Worm (Caenorhabditis elegans) whole organism, L1 larva: ENCODE measurements around the gene erd-2.1.

ENCODE experiments used
- C16A3.4 ChIP-seq: fragments of 150-350 bp; optimal IDR thresholded peaks from 2 replicates; lab custom pipeline; 2014; ENCODE audit warnings: missing biosample characterization, missing genetic modification characterization
- C34B4.2 ChIP-seq: sonication (generic microtip); optimal IDR thresholded peaks from 2 replicates; lab custom pipeline; 2017; ENCODE audit warnings: mild to moderate bottlenecking, missing genetic modification characterization, missing compliant biosample characterization
- Y116A8C.19 ChIP-seq: sonication (generic microtip); optimal IDR thresholded peaks from 2 replicates; lab custom pipeline; 2016; ENCODE audit warnings: missing compliant biosample characterization, missing genetic modification characterization, borderline replicate concordance
- blmp-1 ChIP-seq: fragments of 150-350 bp; optimal IDR thresholded peaks from 2 replicates; lab custom pipeline; 2014; ENCODE audit warnings: missing biosample characterization, missing genetic modification characterization
- ceh-63 ChIP-seq: fragments of 200-800 bp; sonication (Bioruptor generic); optimal IDR thresholded peaks from 2 replicates; lab custom pipeline; 2018; ENCODE audit warnings: mild to moderate bottlenecking, missing genetic modification characterization, missing compliant biosample characterization
- ceh-8 ChIP-seq: fragments of 200-800 bp; sonication (Bioruptor generic); optimal IDR thresholded peaks from 2 replicates; lab custom pipeline; 2018; ENCODE audit warnings: mild to moderate bottlenecking, missing genetic modification characterization, moderate library complexity, missing compliant biosample characterization
- ceh-82 ChIP-seq, 3 experiments: fragments of 150-350 bp in 1 of 3; sonication (generic microtip) in 2 of 3; optimal IDR thresholded peaks; 2 replicates each; lab custom pipeline; 2014 to 2017; ENCODE audit warnings: missing biosample characterization in 3 of 3, missing genetic modification characterization in 3 of 3
- ceh-88 ChIP-seq: fragments of 200-800 bp; sonication (Bioruptor generic); IDR thresholded peaks from 2 replicates; pipeline ENCODE4 v1.3.6; 2022; ENCODE audit warnings: missing genetic modification characterization, missing compliant biosample characterization
- ceh-90 ChIP-seq: sonication (generic microtip); optimal IDR thresholded peaks from 2 replicates; lab custom pipeline; 2016; ENCODE audit warnings: missing genetic modification characterization, missing compliant biosample characterization
- dsc-1 ChIP-seq: sonication (generic microtip); optimal IDR thresholded peaks from 2 replicates; lab custom pipeline; 2016; ENCODE audit warnings: mild to moderate bottlenecking, missing genetic modification characterization, missing compliant biosample characterization
- efl-1 ChIP-seq, 4 experiments: fragments of 150-350 bp; optimal IDR thresholded peaks in 3 of 4; peaks in 1 of 4; 1 replicate in 1 of 4; 2 replicates in 3 of 4; lab custom pipeline; 2014; ENCODE audit warnings: missing biosample characterization in 2 of 4, missing genetic modification characterization in 2 of 4, missing genetic modification reagents in 2 of 4
- elt-3 ChIP-seq, 6 experiments: fragments of 150-350 bp in 1 of 6; sonication (generic microtip); optimal IDR thresholded peaks; 2 replicates each; lab custom pipeline; 2017 to 2018; ENCODE audit warnings: missing biosample characterization in 6 of 6, missing genetic modification characterization in 6 of 6, inconsistent platforms in 1 of 6
- ets-5 ChIP-seq: fragments of 200-800 bp; sonication (Bioruptor generic); IDR thresholded peaks from 2 replicates; pipeline ENCODE4 v1.3.6; 2022; ENCODE audit warnings: missing genetic modification characterization, missing compliant biosample characterization
- fkh-10 ChIP-seq: sonication (generic microtip); optimal IDR thresholded peaks from 2 replicates; lab custom pipeline; 2017; ENCODE audit warnings: missing biosample characterization, missing genetic modification reagents, missing genetic modification characterization
- fkh-4 ChIP-seq: sonication (generic microtip); optimal IDR thresholded peaks from 2 replicates; lab custom pipeline; 2016; ENCODE audit warnings: missing compliant biosample characterization, missing genetic modification characterization, borderline replicate concordance
- grh-1 ChIP-seq: fragments of 200-800 bp; sonication (Bioruptor generic); IDR thresholded peaks from 2 replicates; pipeline ENCODE4 v1.3.6; 2022; ENCODE audit warnings: missing genetic modification reagents, missing genetic modification characterization, missing compliant biosample characterization
- hlh-17 ChIP-seq: fragments of 200-800 bp; sonication (Bioruptor generic); optimal IDR thresholded peaks from 2 replicates; lab custom pipeline; 2018; ENCODE audit warnings: missing genetic modification characterization, mild to moderate bottlenecking, missing compliant biosample characterization, moderate library complexity, borderline replicate concordance
- hlh-4 ChIP-seq: sonication (generic microtip); optimal IDR thresholded peaks from 2 replicates; lab custom pipeline; 2016; ENCODE audit warnings: mild to moderate bottlenecking, missing genetic modification characterization, missing compliant biosample characterization
- hpl-2 ChIP-seq: fragments of 150-350 bp; optimal IDR thresholded peaks from 2 replicates; lab custom pipeline; 2014; ENCODE audit warnings: missing biosample characterization, missing genetic modification reagents, missing genetic modification characterization
- irx-1 ChIP-seq: sonication (generic microtip); optimal IDR thresholded peaks from 2 replicates; lab custom pipeline; 2016; ENCODE audit warnings: missing genetic modification characterization, missing compliant biosample characterization
- isw-1 ChIP-seq: fragments of 200-800 bp; sonication (Bioruptor generic); IDR thresholded peaks from 2 replicates; pipeline ENCODE4 v1.3.6; 2022; ENCODE audit warnings: missing genetic modification characterization, missing compliant biosample characterization
- jun-1 ChIP-seq: fragments of 150-350 bp; optimal IDR thresholded peaks from 2 replicates; lab custom pipeline; 2014; ENCODE audit warnings: missing biosample characterization, missing genetic modification reagents, missing genetic modification characterization
- lin-14 ChIP-seq: fragments of 200-800 bp; sonication (Bioruptor generic); optimal IDR thresholded peaks from 2 replicates; lab custom pipeline; 2018; ENCODE audit warnings: mild to moderate bottlenecking, missing genetic modification characterization, moderate library complexity, missing compliant biosample characterization
- lin-35 ChIP-seq, 2 experiments: fragments of 150-350 bp; optimal IDR thresholded peaks; 2 replicates each; lab custom pipeline; 2014; ENCODE audit warnings: missing biosample characterization in 2 of 2, missing genetic modification characterization in 2 of 2, missing genetic modification reagents in 2 of 2
- mab-9 ChIP-seq: fragments of 200-800 bp; sonication (Bioruptor generic); IDR thresholded peaks from 2 replicates; pipeline ENCODE4 v1.3.6; 2022; ENCODE audit warnings: missing genetic modification reagents, missing genetic modification characterization, missing compliant biosample characterization
- mef-2 ChIP-seq: fragments of 150-350 bp; optimal IDR thresholded peaks from 2 replicates; lab custom pipeline; 2014; ENCODE audit warnings: missing biosample characterization, missing genetic modification characterization
- mep-1 ChIP-seq: fragments of 150-350 bp; optimal IDR thresholded peaks from 2 replicates; lab custom pipeline; 2014; ENCODE audit warnings: missing biosample characterization, missing genetic modification characterization
- nhr-12 ChIP-seq: sonication (generic microtip); optimal IDR thresholded peaks from 2 replicates; lab custom pipeline; 2017; ENCODE audit warnings: missing biosample characterization, missing genetic modification characterization
- nhr-47 ChIP-seq: sonication (generic microtip); optimal IDR thresholded peaks from 2 replicates; lab custom pipeline; 2016; ENCODE audit warnings: mild to moderate bottlenecking, missing genetic modification characterization, moderate library complexity, missing compliant biosample characterization
- nhr-76 ChIP-seq: sonication (generic microtip); optimal IDR thresholded peaks from 2 replicates; lab custom pipeline; 2017; ENCODE audit warnings: missing biosample characterization, missing genetic modification characterization
- nhr-77 ChIP-seq: fragments of 150-350 bp; optimal IDR thresholded peaks from 2 replicates; lab custom pipeline; 2014; ENCODE audit warnings: missing biosample characterization, missing genetic modification characterization
- nhr-85 ChIP-seq: sonication (generic microtip); peaks from one replicate; lab custom pipeline; 2016; ENCODE audit warnings: missing genetic modification characterization, inconsistent platforms, missing compliant biosample characterization
- pag-3 ChIP-seq: sonication (generic microtip); optimal IDR thresholded peaks from 2 replicates; lab custom pipeline; 2017; ENCODE audit warnings: missing genetic modification characterization, mild to moderate bottlenecking, missing compliant biosample characterization, antibody characterized with exemption, borderline replicate concordance; ENCODE audit not compliant: insufficient read depth
- pax-3 ChIP-seq: fragments of 200-800 bp; sonication (Bioruptor generic); optimal IDR thresholded peaks from 2 replicates; lab custom pipeline; 2018; ENCODE audit warnings: mild to moderate bottlenecking, missing genetic modification characterization, moderate library complexity, missing compliant biosample characterization
- rnt-1 ChIP-seq: sonication (generic microtip); optimal IDR thresholded peaks from 2 replicates; lab custom pipeline; 2016; ENCODE audit warnings: mild to moderate bottlenecking, missing genetic modification characterization, moderate library complexity, missing compliant biosample characterization
- snpc-4 ChIP-seq: fragments of 150-350 bp; optimal IDR thresholded peaks from 2 replicates; lab custom pipeline; 2014; ENCODE audit warnings: missing biosample characterization, missing genetic modification characterization
- sox-4 ChIP-seq: sonication (generic microtip); optimal IDR thresholded peaks from 2 replicates; lab custom pipeline; 2016; ENCODE audit warnings: missing genetic modification characterization, missing compliant biosample characterization
- sptf-1 ChIP-seq: fragments of 150-350 bp; optimal IDR thresholded peaks from 2 replicates; lab custom pipeline; 2014; ENCODE audit warnings: missing biosample characterization, missing genetic modification characterization
- sup-37 ChIP-seq: fragments of 200-800 bp; sonication (Bioruptor generic); optimal IDR thresholded peaks from 2 replicates; lab custom pipeline; 2018; ENCODE audit warnings: mild to moderate bottlenecking, missing genetic modification characterization, missing compliant biosample characterization
- swsn-7 ChIP-seq: sonication (generic microtip); optimal IDR thresholded peaks from 2 replicates; lab custom pipeline; 2016; ENCODE audit warnings: missing genetic modification characterization, missing compliant biosample characterization
- unc-62 ChIP-seq: fragments of 150-350 bp; optimal IDR thresholded peaks from 2 replicates; lab custom pipeline; 2014; ENCODE audit warnings: missing biosample characterization, missing genetic modification reagents, missing genetic modification characterization
- unc-86 ChIP-seq: sonication (generic microtip); optimal IDR thresholded peaks from 2 replicates; lab custom pipeline; 2016; ENCODE audit warnings: missing genetic modification characterization, missing compliant biosample characterization
- zag-1 ChIP-seq: fragments of 150-350 bp; optimal IDR thresholded peaks from 2 replicates; lab custom pipeline; 2014; ENCODE audit warnings: missing biosample characterization, missing genetic modification characterization
- zip-4 ChIP-seq: fragments of 200-800 bp; sonication (Bioruptor generic); optimal IDR thresholded peaks from 2 replicates; lab custom pipeline; 2018; ENCODE audit warnings: mild to moderate bottlenecking, missing genetic modification characterization, moderate library complexity, missing compliant biosample characterization
- ztf-11 ChIP-seq, 2 experiments: sonication (generic microtip); optimal IDR thresholded peaks; 2 replicates each; lab custom pipeline; 2016 to 2017; ENCODE audit warnings: missing genetic modification characterization in 2 of 2, missing biosample characterization in 1 of 2, missing compliant biosample characterization in 1 of 2
- ztf-4 ChIP-seq: fragments of 150-350 bp; optimal IDR thresholded peaks from 2 replicates; lab custom pipeline; 2014; ENCODE audit warnings: missing biosample characterization, missing genetic modification characterization

The erd-2.1 gene

DNA sequence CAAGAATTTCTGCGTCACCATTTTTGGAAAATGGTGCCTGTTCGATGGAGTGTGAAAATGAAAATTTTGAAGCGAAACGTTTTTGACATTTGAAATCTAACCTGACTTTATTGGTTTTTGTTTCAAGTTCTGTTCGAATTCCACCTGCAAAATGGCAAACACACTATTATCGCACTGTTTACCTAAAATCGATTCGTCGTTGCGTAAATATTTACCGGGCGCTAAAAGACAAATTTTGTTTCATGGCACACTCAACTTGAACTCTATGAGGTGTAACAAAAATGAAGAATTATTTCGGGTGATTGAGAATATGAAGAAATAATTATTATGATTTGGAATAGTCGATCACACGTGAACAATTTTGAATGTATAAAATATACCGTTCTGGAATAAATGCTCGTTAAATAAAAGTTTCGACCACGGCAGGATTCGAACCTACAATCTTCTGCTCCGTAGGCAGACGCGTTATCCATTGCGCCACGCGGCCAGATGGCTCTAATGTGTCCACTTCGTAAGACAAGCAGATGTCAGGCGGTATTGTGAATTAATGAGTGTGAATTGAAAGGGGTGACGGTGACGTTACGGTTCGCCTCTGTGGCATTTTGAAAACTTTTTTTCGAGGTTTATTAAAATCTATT is 10.3 kb downstream of the erd-2.1 start (continued):
- no peak for TF ChIP-seq grh-1 (GFP tag; lab: Robert Waterston, UW)
- no peak for TF ChIP-seq ceh-82 (tag; optimal IDR thresholded peaks at IDR 0.05; lab: Kevin White, UChicago)
- no peak for TF ChIP-seq ceh-90 (tag; lab: Kevin White, UChicago)

DNA sequence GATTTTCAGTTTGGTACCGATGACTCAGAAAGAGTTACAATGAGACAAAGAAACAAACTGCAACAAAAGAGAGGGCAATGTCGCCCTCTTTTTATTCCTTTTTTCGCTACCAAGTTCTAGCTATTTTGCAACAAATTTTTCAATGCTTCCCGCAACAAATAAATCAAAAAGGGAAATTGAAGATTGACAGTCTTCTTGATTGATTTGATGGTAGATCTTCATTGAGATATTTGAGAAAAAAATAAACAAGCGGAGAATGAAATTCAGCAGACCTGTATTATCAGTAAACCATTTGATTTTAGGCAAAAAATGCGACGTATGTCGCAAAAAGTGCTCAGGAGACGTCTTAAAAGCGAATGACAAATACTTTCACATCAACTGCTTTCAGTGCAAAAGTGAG is 11.4 kb downstream of the erd-2.1 start:
- TF ChIP-seq blmp-1 (tag; lab: Kevin White, UChicago) (peak; percentile 93), nhr-47 (tag; lab: Kevin White, UChicago) (no peak), nhr-85 (tag; lab: Kevin White, UChicago) (peak; percentile 45), elt-3 (tag; optimal IDR thresholded peaks at IDR 0.05; lab: Kevin White, UChicago) (peak in 1 of 6 experiments; percentile 3), unc-62 (GFP tag; lab: Kevin White, UChicago) (peak; percentile 35), nhr-76 (tag; lab: Kevin White, UChicago) (no peak), efl-1 (optimal IDR thresholded peaks at IDR 0.05; lab: Kevin White, UChicago) (no peak), efl-1 (GFP tag; optimal IDR thresholded peaks at IDR 0.05 in 1 of 2; lab: Kevin White, UChicago) (peak in 1 of 2 experiments; percentile 80)

DNA sequence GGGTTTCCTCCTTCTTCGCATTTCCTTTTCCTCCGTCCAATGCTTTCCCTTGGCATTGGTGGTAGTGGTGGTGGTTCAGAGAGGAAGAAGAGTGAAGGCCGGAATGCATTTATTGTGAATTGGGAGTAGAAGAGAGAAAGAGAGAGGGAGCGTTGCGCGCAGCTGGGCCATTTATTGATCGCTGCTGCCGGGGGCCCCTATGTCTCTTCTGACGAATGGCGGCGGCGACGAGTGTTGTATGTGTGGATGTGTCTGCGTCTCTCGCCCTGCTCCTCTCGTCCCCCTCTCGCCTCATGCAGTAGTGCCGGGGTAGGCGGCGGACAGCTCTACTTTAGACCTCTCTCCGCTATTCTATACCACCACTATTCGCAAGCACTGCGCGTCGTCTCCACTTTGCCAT is 12.0 kb downstream of the erd-2.1 start, which contains the start of gene unc-115:
unc-115 (plus strand) TSS at position 301 of the 400 bp plus-strand sequence.
- TF ChIP-seq Y116A8C.19 (tag; lab: Kevin White, UChicago) (no peak), elt-3 (tag; optimal IDR thresholded peaks at IDR 0.05; lab: Kevin White, UChicago) (peak in 2 of 6 experiments; percentile 34 to 64), mep-1 (tag; lab: Kevin White, UChicago) (peak; percentile 39), pax-3 (tag; lab: Kevin White, UChicago) (peak; percentile 23), fkh-4 (tag; lab: Kevin White, UChicago) (no peak), fkh-10 (GFP tag; lab: Kevin White, UChicago) (peak; percentile 76), isw-1 (peak; percentile 72), rnt-1 (tag; lab: Kevin White, UChicago) (peak; percentile 82), zag-1 (tag; lab: Kevin White, UChicago) (no peak), hpl-2 (no peak), lin-35 (GFP tag; optimal IDR thresholded peaks at IDR 0.05; lab: Kevin White, UChicago) (peak; percentile 56 to 64), sox-4 (tag; lab: Kevin White, UChicago) (peak; percentile 26), nhr-12 (tag; lab: Kevin White, UChicago) (no peak), jun-1 (tag; lab: Kevin White, UChicago) (peak; percentile 65), ceh-8 (GFP tag; lab: Kevin White, UChicago) (peak; percentile 36), grh-1 (GFP tag; lab: Robert Waterston, UW) (peak; percentile 53), mab-9 (peak; percentile 76), blmp-1 (tag; lab: Kevin White, UChicago) (peak; percentile 82), sptf-1 (tag; lab: Kevin White, UChicago) (no peak), dsc-1 (peak; percentile 78), nhr-77 (tag; lab: Kevin White, UChicago) (peak; percentile 65), sup-37 (GFP tag; lab: Kevin White, UChicago) (no peak), lin-14 (GFP tag; lab: Kevin White, UChicago) (peak; percentile 97), C16A3.4 (tag; lab: Kevin White, UChicago) (peak; percentile 35), snpc-4 (peak; percentile 30), mef-2 (tag; lab: Kevin White, UChicago) (peak; percentile 18), swsn-7 (tag; lab: Kevin White, UChicago) (peak; percentile 90), unc-86 (tag; lab: Kevin White, UChicago) (peak; percentile 88), zip-4 (GFP tag; lab: Kevin White, UChicago) (peak; percentile 6), ceh-88 (no peak; the same call in 1 of the 2 replicates), hlh-17 (GFP tag; lab: Kevin White, UChicago) (no peak), irx-1 (peak; percentile 59), ceh-82 (tag; optimal IDR thresholded peaks at IDR 0.05; lab: Kevin White, UChicago) (peak; percentile 79 to 87 (median 79)), hlh-4 (tag; lab: Kevin White, UChicago) (no peak), ztf-4 (tag; lab: Kevin White, UChicago) (peak; percentile 73), ceh-63 (no peak), ztf-11 (tag; optimal IDR thresholded peaks at IDR 0.05; lab: Kevin White, UChicago) (peak in 1 of 2 experiments; percentile 66), ets-5 (GFP tag; lab: Robert Waterston, UW) (no peak), C34B4.2 (tag; lab: Kevin White, UChicago) (no peak), pag-3 (tag; lab: Kevin White, UChicago) (no peak)
